Worm (Caenorhabditis elegans) whole organism, L4 larva: ENCODE data around the gene W04D12.1.
A peak's percentile ranks its signal among the peaks of the same experiment; 100 is the strongest.

Source experiments
- F10B5.3 ChIP-seq: sonication (generic microtip); optimal IDR thresholded peaks from 2 replicates; lab custom pipeline; 2016; ENCODE audit warnings: mild to moderate bottlenecking, missing genetic modification characterization, missing compliant biosample characterization
- R02D3.7 ChIP-seq: fragments of 150-350 bp; sonication (generic microtip); optimal IDR thresholded peaks from 3 replicates; lab custom pipeline; 2014; ENCODE audit warnings: missing biosample characterization, missing genetic modification characterization
- Y105C5A.15 ChIP-seq: fragments of 200-800 bp; sonication (Bioruptor generic); IDR thresholded peaks from 2 replicates; pipeline ENCODE4 v1.3.6; 2022; ENCODE audit warnings: missing genetic modification characterization, missing compliant biosample characterization
- aha-1 ChIP-seq: fragments of 150-350 bp; peaks from one replicate; lab custom pipeline; 2014; ENCODE audit warnings: missing biosample characterization, missing genetic modification characterization
- aly-2 ChIP-seq: sonication (generic microtip); optimal IDR thresholded peaks from 2 replicates; lab custom pipeline; 2018; ENCODE audit warnings: missing biosample characterization, missing genetic modification characterization
- ama-1 ChIP-seq: fragments of 150-350 bp; optimal IDR thresholded peaks from 2 replicates; lab custom pipeline; 2014; ENCODE audit warnings: inconsistent platforms, mixed read lengths
- ceh-44 ChIP-seq: fragments of 200-800 bp; sonication (Bioruptor generic); IDR thresholded peaks from 2 replicates; pipeline ENCODE4 v1.3.6; 2022; ENCODE audit warnings: missing genetic modification reagents, missing genetic modification characterization, missing compliant biosample characterization
- daf-12 ChIP-seq: fragments of 150-350 bp; optimal IDR thresholded peaks from 2 replicates; lab custom pipeline; 2014; ENCODE audit warnings: missing biosample characterization, missing genetic modification reagents, missing genetic modification characterization
- daf-16 ChIP-seq, 3 experiments: sonication (generic microtip); optimal IDR thresholded peaks; 2 replicates each; lab custom pipeline; 2016 to 2017; ENCODE audit warnings: missing genetic modification characterization in 3 of 3, missing genetic modification reagents in 3 of 3, mild to moderate bottlenecking in 2 of 3, missing compliant biosample characterization in 2 of 3, missing biosample characterization in 1 of 3, moderate library complexity in 1 of 3
- daf-8 ChIP-seq: fragments of 200-800 bp; sonication (Bioruptor generic); IDR thresholded peaks from 2 replicates; pipeline ENCODE4 v1.3.6; 2022; ENCODE audit warnings: missing genetic modification characterization, missing compliant biosample characterization
- dmd-6 ChIP-seq: fragments of 200-800 bp; sonication (Bioruptor generic); IDR thresholded peaks from 2 replicates; pipeline ENCODE4 v1.3.6; 2022; ENCODE audit warnings: missing genetic modification reagents, missing genetic modification characterization, missing compliant biosample characterization
- dmd-9 ChIP-seq: fragments of 200-800 bp; sonication (Bioruptor generic); IDR thresholded peaks from 2 replicates; pipeline ENCODE4 v1.3.6; 2022; ENCODE audit warnings: missing genetic modification reagents, missing genetic modification characterization, missing compliant biosample characterization
- dve-1 ChIP-seq: sonication (generic microtip); optimal IDR thresholded peaks from 2 replicates; lab custom pipeline; 2017; ENCODE audit warnings: antibody characterized with exemption, mild to moderate bottlenecking, missing genetic modification characterization, missing compliant biosample characterization; ENCODE audit not compliant: insufficient read depth
- hlh-11 ChIP-seq: fragments of 200-800 bp; sonication (Bioruptor generic); optimal IDR thresholded peaks from 2 replicates; lab custom pipeline; 2018; ENCODE audit warnings: mild to moderate bottlenecking, missing genetic modification characterization, missing compliant biosample characterization
- hlh-30 ChIP-seq: sonication (generic microtip); optimal IDR thresholded peaks from 2 replicates; lab custom pipeline; 2017; ENCODE audit warnings: antibody characterized with exemption, mild to moderate bottlenecking, missing genetic modification characterization, missing compliant biosample characterization; ENCODE audit not compliant: insufficient read depth
- hmg-1.1 ChIP-seq: fragments of 200-800 bp; sonication (Bioruptor generic); IDR thresholded peaks from 2 replicates; pipeline ENCODE4 v1.3.6; 2022; ENCODE audit warnings: missing genetic modification reagents, missing genetic modification characterization, missing compliant biosample characterization
- madf-5 ChIP-seq, 2 experiments: fragments of 200-800 bp; sonication (Bioruptor generic); IDR thresholded peaks; 2 replicates each; pipeline ENCODE4 v1.3.6; 2022; ENCODE audit warnings: missing compliant biosample characterization in 2 of 2, missing genetic modification characterization in 2 of 2
- mdt-29 ChIP-seq: fragments of 200-800 bp; sonication (Bioruptor generic); IDR thresholded peaks from 2 replicates; pipeline ENCODE4 v1.3.6; 2022; ENCODE audit warnings: missing genetic modification reagents, missing genetic modification characterization, missing compliant biosample characterization
- mep-1 ChIP-seq: fragments of 150-350 bp; sonication (generic microtip); optimal IDR thresholded peaks from 3 replicates; lab custom pipeline; 2014; ENCODE audit warnings: missing biosample characterization, missing genetic modification characterization
- mes-2 ChIP-seq: sonication (generic microtip); optimal IDR thresholded peaks from 2 replicates; lab custom pipeline; 2016; ENCODE audit warnings: missing genotype, mild to moderate bottlenecking, missing genetic modification characterization, missing compliant biosample characterization; ENCODE audit not compliant: poor library complexity, severe bottlenecking
- mxl-2 ChIP-seq: fragments of 200-800 bp; sonication (Bioruptor generic); conservative IDR thresholded peaks from 2 replicates; pipeline ENCODE4 v1.3.6; 2022; ENCODE audit warnings: missing genetic modification reagents, missing genetic modification characterization, missing compliant biosample characterization
- mxl-3 ChIP-seq: fragments of 200-800 bp; sonication (Bioruptor generic); optimal IDR thresholded peaks from 2 replicates; lab custom pipeline; 2018; ENCODE audit warnings: mild to moderate bottlenecking, missing genetic modification characterization, missing compliant biosample characterization
- nhr-102 ChIP-seq: sonication (generic microtip); optimal IDR thresholded peaks from 2 replicates; lab custom pipeline; 2016; ENCODE audit warnings: mild to moderate bottlenecking, missing genetic modification characterization, moderate library complexity, missing compliant biosample characterization
- nhr-11 ChIP-seq: fragments of 150-350 bp; optimal IDR thresholded peaks from 2 replicates; lab custom pipeline; 2014; ENCODE audit warnings: missing biosample characterization, missing genetic modification characterization
- nhr-111 ChIP-seq: fragments of 200-800 bp; sonication (Bioruptor generic); optimal IDR thresholded peaks from 2 replicates; lab custom pipeline; 2018; ENCODE audit warnings: mild to moderate bottlenecking, missing genetic modification characterization, missing compliant biosample characterization
- nhr-28 ChIP-seq: fragments of 150-350 bp; optimal IDR thresholded peaks from 2 replicates; lab custom pipeline; 2014; ENCODE audit warnings: missing biosample characterization, missing genetic modification characterization
- nhr-41 ChIP-seq: fragments of 200-800 bp; sonication (Bioruptor generic); IDR thresholded peaks from 2 replicates; pipeline ENCODE4 v1.3.6; 2022; ENCODE audit warnings: missing genetic modification reagents, missing genetic modification characterization, missing compliant biosample characterization
- nhr-42 ChIP-seq: fragments of 200-800 bp; sonication (Bioruptor generic); IDR thresholded peaks from 2 replicates; pipeline ENCODE4 v1.3.6; 2022; ENCODE audit warnings: missing genetic modification characterization, missing compliant biosample characterization
- nhr-48 ChIP-seq: sonication (generic microtip); optimal IDR thresholded peaks from 2 replicates; lab custom pipeline; 2016; ENCODE audit warnings: mild to moderate bottlenecking, missing genetic modification characterization, missing compliant biosample characterization
- nhr-6 ChIP-seq: fragments of 150-350 bp; optimal IDR thresholded peaks from 2 replicates; lab custom pipeline; 2014; ENCODE audit warnings: missing biosample characterization, missing genetic modification characterization
- php-3 ChIP-seq: fragments of 200-800 bp; sonication (Bioruptor generic); IDR thresholded peaks from 2 replicates; pipeline ENCODE4 v1.3.6; 2022; ENCODE audit warnings: missing genetic modification reagents, missing genetic modification characterization, missing compliant biosample characterization
- pqm-1 ChIP-seq: sonication (generic microtip); optimal IDR thresholded peaks from 2 replicates; lab custom pipeline; 2017; ENCODE audit warnings: missing biosample characterization, missing genetic modification characterization
- sdz-12 ChIP-seq: fragments of 200-800 bp; sonication (Bioruptor generic); optimal IDR thresholded peaks from 2 replicates; lab custom pipeline; 2018; ENCODE audit warnings: mild to moderate bottlenecking, missing genetic modification characterization, missing compliant biosample characterization
- set-16 ChIP-seq: fragments of 200-800 bp; sonication (Bioruptor generic); IDR thresholded peaks from 2 replicates; pipeline ENCODE4 v1.3.6; 2022; ENCODE audit warnings: missing genetic modification reagents, missing genetic modification characterization, missing compliant biosample characterization
- snpc-4 ChIP-seq: fragments of 150-350 bp; optimal IDR thresholded peaks from 2 replicates; lab custom pipeline; 2014; ENCODE audit warnings: missing biosample characterization, missing genetic modification characterization
- tra-1 ChIP-seq: fragments of 200-800 bp; sonication (Bioruptor generic); IDR thresholded peaks from 2 replicates; pipeline ENCODE4 v1.3.6; 2022; ENCODE audit warnings: missing genetic modification reagents, missing genetic modification characterization, missing compliant biosample characterization
- unc-62 ChIP-seq, 3 experiments: fragments of 150-350 bp in 1 of 3; sonication (generic microtip); optimal IDR thresholded peaks in 2 of 3; peaks in 1 of 3; 1 replicate in 1 of 3; 2 replicates in 2 of 3; lab custom pipeline; 2014 to 2017; ENCODE audit warnings: missing biosample characterization in 3 of 3, missing genetic modification characterization in 3 of 3, missing genetic modification reagents in 3 of 3, missing genotype in 1 of 3
- zfp-2 ChIP-seq: sonication (generic microtip); optimal IDR thresholded peaks from 2 replicates; lab custom pipeline; 2016; ENCODE audit warnings: mild to moderate bottlenecking, missing genetic modification characterization, missing compliant biosample characterization
- zfp-3 ChIP-seq: fragments of 200-800 bp; sonication (Bioruptor generic); conservative IDR thresholded peaks from 2 replicates; pipeline ENCODE4 v1.3.6; 2022; ENCODE audit warnings: missing genetic modification reagents, missing genetic modification characterization, missing compliant biosample characterization
- zip-2 ChIP-seq: fragments of 150-350 bp; optimal IDR thresholded peaks from 2 replicates; lab custom pipeline; 2014; ENCODE audit warnings: missing biosample characterization, missing genetic modification characterization
- ztf-11 ChIP-seq: fragments of 150-350 bp; optimal IDR thresholded peaks from 2 replicates; lab custom pipeline; 2014; ENCODE audit warnings: missing biosample characterization, missing genetic modification characterization

W04D12.1 gene

DNA sequence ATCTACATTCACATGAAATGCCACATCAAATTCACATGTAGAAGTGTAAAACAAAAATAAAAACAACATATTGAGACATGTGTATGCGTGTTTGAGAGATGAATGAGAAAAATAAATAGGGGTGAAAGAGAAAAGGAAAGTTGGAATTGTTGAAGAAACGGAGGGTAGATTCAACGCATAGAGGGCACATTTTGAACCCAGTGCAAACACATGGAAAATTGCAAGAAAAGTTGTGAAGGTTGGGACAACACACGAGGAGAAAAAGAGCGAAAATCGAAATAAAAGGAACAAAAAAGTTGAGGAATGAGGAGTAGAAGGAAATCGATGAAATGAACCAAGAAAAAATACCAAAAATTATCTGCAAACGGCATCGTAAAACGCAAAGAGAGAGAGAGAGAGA lies 2.9 kb downstream of the W04D12.1 start (continued):
- TF ChIP-seq nhr-42 (GFP tag; lab: Robert Waterston, UW) (no peak), daf-8 (GFP tag; lab: Robert Waterston, UW) (no peak), dmd-9 (GFP tag; lab: Robert Waterston, UW) (no peak)

ce11 chrIII:5840277-5840676 lies 3.6 kb downstream of the W04D12.1 start:
- TF ChIP-seq zip-2 (tag; lab: Kevin White, UChicago) (no peak), mdt-29 (GFP tag; lab: Robert Waterston, UW) (0 out of 2 replicates have a peak, but pooled peaks have one; percentile 8), madf-5 (GFP tag; IDR thresholded peaks at IDR 0.05; lab: Robert Waterston, UW) (0 out of 4 replicates have a peak, but pooled peaks of 1 of the 2 experiments have one; percentile 35), unc-62 (GFP tag; optimal IDR thresholded peaks at IDR 0.05 in 1 of 2; lab: Kevin White, UChicago) (peak in 1 of 2 experiments; percentile 87), unc-62 (tag; optimal IDR thresholded peaks at IDR 0.05; lab: Kevin White, UChicago) (no peak), daf-12 (no peak), hlh-11 (tag; lab: Kevin White, UChicago) (peak; percentile 45), aly-2 (tag; lab: Kevin White, UChicago) (no peak), dmd-6 (GFP tag; lab: Robert Waterston, UW) (peak; percentile 43; the same call in 1 of the 2 replicates), nhr-28 (tag; lab: Kevin White, UChicago) (peak; percentile 41), mes-2 (tag; lab: Kevin White, UChicago) (peak; percentile 24), daf-16 (GFP tag; optimal IDR thresholded peaks at IDR 0.05; lab: Kevin White, UChicago) (no peak), daf-16 (tag; optimal IDR thresholded peaks at IDR 0.05; lab: Kevin White, UChicago) (peak; percentile 49), pqm-1 (tag; lab: Kevin White, UChicago) (peak; percentile 59), mxl-3 (GFP tag; lab: Kevin White, UChicago) (peak; percentile 61), dve-1 (tag; lab: Kevin White, UChicago) (peak; percentile 16), F10B5.3 (tag; lab: Kevin White, UChicago) (no peak), aha-1 (tag; lab: Kevin White, UChicago) (no peak)

DNA sequence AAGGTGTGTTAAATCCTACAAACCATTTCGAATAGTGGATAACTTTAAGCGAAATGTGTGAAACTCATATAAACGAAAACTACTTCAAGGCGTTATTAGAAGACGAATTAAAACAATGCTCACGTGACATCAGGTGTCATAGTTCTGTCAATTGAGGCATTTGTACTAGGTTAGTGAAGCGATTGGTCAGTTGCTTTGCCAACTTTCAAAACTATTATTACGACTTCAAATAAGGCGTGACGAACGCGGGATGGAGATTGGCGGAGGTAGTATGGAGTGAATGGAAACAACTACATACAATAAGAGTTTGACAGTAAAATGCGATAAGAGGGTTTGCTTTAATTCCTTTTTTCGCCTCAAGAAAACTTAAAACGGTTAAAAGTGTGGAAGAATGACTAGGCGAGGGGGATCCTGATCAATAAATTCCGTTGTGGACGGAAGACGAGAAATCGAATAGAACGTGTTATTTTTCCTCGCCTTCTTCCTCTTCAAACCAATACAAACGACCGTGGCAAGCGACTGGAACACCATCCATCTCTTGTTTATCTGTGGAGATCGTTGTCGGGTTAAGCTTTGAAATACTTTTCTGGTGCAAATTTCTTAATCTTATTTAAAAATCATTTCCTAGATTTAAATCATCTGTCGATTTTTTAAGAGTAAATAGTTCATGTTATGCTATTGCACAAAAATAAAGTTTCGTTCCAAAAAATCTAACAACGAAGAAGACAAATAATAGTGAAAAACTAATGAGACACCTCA lies 4.3 kb downstream of the W04D12.1 start:
- TF ChIP-seq zfp-2 (no peak), dmd-6 (GFP tag; lab: Robert Waterston, UW) (peak; percentile 64), unc-62 (GFP tag; optimal IDR thresholded peaks at IDR 0.05 in 1 of 2; lab: Kevin White, UChicago) (peak in 1 of 2 experiments; percentile 52), unc-62 (tag; optimal IDR thresholded peaks at IDR 0.05; lab: Kevin White, UChicago) (no peak), aha-1 (tag; lab: Kevin White, UChicago) (peak; percentile 47), hmg-1.1 (GFP tag; lab: Robert Waterston, UW) (0 out of 2 replicates have a peak, but pooled peaks have one; percentile 19), hlh-30 (peak; percentile 52), Y105C5A.15 (GFP tag; lab: Robert Waterston, UW) (no peak), daf-16 (GFP tag; optimal IDR thresholded peaks at IDR 0.05; lab: Kevin White, UChicago) (no peak), daf-16 (tag; optimal IDR thresholded peaks at IDR 0.05; lab: Kevin White, UChicago) (peak; percentile 7), set-16 (GFP tag; lab: Robert Waterston, UW) (no peak), ama-1 (no peak), nhr-102 (tag; lab: Kevin White, UChicago) (no peak), ztf-11 (tag; lab: Kevin White, UChicago) (no peak), snpc-4 (tag; lab: Kevin White, UChicago) (no peak), R02D3.7 (tag; lab: Kevin White, UChicago) (no peak), dve-1 (tag; lab: Kevin White, UChicago) (peak; percentile 56), tra-1 (no peak)

ce11 chrIII:5841676-5842075 lies 5.0 kb downstream of the W04D12.1 start:
- TF ChIP-seq zfp-3 (GFP tag; lab: Robert Waterston, UW) (no peak), nhr-41 (GFP tag; lab: Robert Waterston, UW) (no peak), dmd-6 (GFP tag; lab: Robert Waterston, UW) (peak; percentile 65), mdt-29 (GFP tag; lab: Robert Waterston, UW) (no peak), mxl-2 (GFP tag; lab: Robert Waterston, UW) (no peak), php-3 (GFP tag; lab: Robert Waterston, UW) (no peak), sdz-12 (GFP tag; lab: Kevin White, UChicago) (no peak), ama-1 (peak; percentile 2), hlh-11 (tag; lab: Kevin White, UChicago) (peak; percentile 71), nhr-6 (tag; lab: Kevin White, UChicago) (no peak), Y105C5A.15 (GFP tag; lab: Robert Waterston, UW) (no peak), zip-2 (tag; lab: Kevin White, UChicago) (no peak), nhr-111 (no peak), hlh-30 (peak; percentile 86), nhr-11 (tag; lab: Kevin White, UChicago) (peak; percentile 74), mep-1 (tag; lab: Kevin White, UChicago) (peak; percentile 50), mxl-3 (GFP tag; lab: Kevin White, UChicago) (peak; percentile 67), ceh-44 (no peak), nhr-48 (tag; lab: Kevin White, UChicago) (peak; percentile 33)
